Fruit fly (Drosophila melanogaster) whole organism, embryonic: Measurements from ENCODE around the gene Nepl13.

Experiments used
- CG11696 ChIP-seq: fragments of 200-800 bp; sonication (Bioruptor generic); IDR thresholded peaks from 2 replicates; pipeline ENCODE4 v1.3.6; 2022; ENCODE audit warnings: missing biosample characterization, missing genetic modification characterization
- CG3163 ChIP-seq: fragments of 200-800 bp; sonication (Bioruptor generic); optimal IDR thresholded peaks from 3 replicates; lab custom pipeline; 2016; ENCODE audit warnings: missing biosample characterization, missing genetic modification characterization
- CG3995 ChIP-seq: fragments of 200-800 bp; sonication (Bioruptor generic); optimal IDR thresholded peaks from 3 replicates; lab custom pipeline; 2016; ENCODE audit warnings: missing biosample characterization, missing genetic modification characterization
- CG8478 ChIP-seq: fragments of >200 bp; optimal IDR thresholded peaks from 2 replicates; lab custom pipeline; 2018
- Dip3 ChIP-seq: fragments of 200-800 bp; sonication (Bioruptor generic); optimal IDR thresholded peaks from 3 replicates; lab custom pipeline; 2016; ENCODE audit warnings: missing biosample characterization, missing genetic modification characterization
- NFAT ChIP-seq: fragments of 200-800 bp; sonication (Bioruptor generic); IDR thresholded peaks from 2 replicates; pipeline ENCODE4 v1.3.6; 2022; ENCODE audit warnings: missing biosample characterization, missing genetic modification characterization
- Sin3A ChIP-seq: fragments of >200 bp; optimal IDR thresholded peaks from 2 replicates; lab custom pipeline; 2018
- hkb ChIP-seq, 2 experiments: fragments of 200-800 bp in 1 of 2; fragments of >200 bp in 1 of 2; sonication (Bioruptor generic) in 1 of 2; IDR thresholded peaks in 1 of 2; optimal IDR thresholded peaks in 1 of 2; 2 replicates each; pipeline versions ENCODE4 v1.3.6 to Lab custom; 2017 to 2022; ENCODE audit warnings: missing biosample characterization in 1 of 2, missing genetic modification characterization in 1 of 2
- nerfin-2 ChIP-seq: fragments of 200-800 bp; sonication (Bioruptor generic); IDR thresholded peaks from 2 replicates; pipeline ENCODE4 v1.3.6; 2022; ENCODE audit warnings: missing biosample characterization, missing genetic modification characterization; ENCODE audit not compliant: partially characterized antibody

- TF ChIP-seq nerfin-2 (GFP tag; lab: Robert Waterston, UW): no peak
- TF ChIP-seq Sin3A (lab: Kevin White, UChicago): no peak
- no peak for TF ChIP-seq CG8478 (lab: Kevin White, UChicago)
- TF ChIP-seq CG3163 (GFP tag; lab: Kevin White, UChicago): no peak
- TF ChIP-seq CG3995 (GFP tag; lab: Kevin White, UChicago): no peak
- no peak for TF ChIP-seq NFAT (GFP tag; lab: Robert Waterston, UW)
- TF ChIP-seq CG11696 (GFP tag; lab: Robert Waterston, UW): no peak
- TF ChIP-seq hkb (optimal IDR thresholded peaks at IDR 0.05; lab: Kevin White, UChicago): no peak
- no peak for TF ChIP-seq hkb (GFP tag; IDR thresholded peaks at IDR 0.05; lab: Robert Waterston, UW)
- no peak for TF ChIP-seq Dip3 (GFP tag; lab: Kevin White, UChicago)
Observed at dm6 chr3R:22717863-22718262, 43.0 kb downstream of the Nepl13 start.
